Fruit fly (Drosophila melanogaster) Kc167 (cell line): Measurements from ENCODE around the gene CG12105.

Source experiments
- Myc ChIP-seq: fragments of >200 bp; optimal IDR thresholded peaks from 2 replicates; lab custom pipeline; 2017; ENCODE audit warnings: missing external identifiers
- Sin3A ChIP-seq: fragments of >200 bp; optimal IDR thresholded peaks from 2 replicates; lab custom pipeline; 2018; ENCODE audit warnings: missing external identifiers
- h ChIP-seq: fragments of >200 bp; optimal IDR thresholded peaks from 3 replicates; lab custom pipeline; 2018; ENCODE audit warnings: missing external identifiers
- psq ChIP-seq: fragments of >200 bp; optimal IDR thresholded peaks from 2 replicates; lab custom pipeline; 2017; ENCODE audit warnings: missing external identifiers

dm6 chr3L:1578391-1578948 is 37.1 kb downstream of the CG12105 start:
- TF ChIP-seq h (lab: Kevin White, UChicago), result no peak
- no peak for TF ChIP-seq psq (lab: Kevin White, UChicago)
- no peak for TF ChIP-seq Myc (lab: Kevin White, UChicago)
- no peak for TF ChIP-seq Sin3A
